Worm (Caenorhabditis elegans): Measurements from ENCODE around the gene par-3.
"Not testable (repeated sequence)": the region's sequence is repeated elsewhere in the genome, so short reads cannot be mapped to it uniquely, and the experiment has no call there.

- not testable (repeated sequence) for TF ChIP-seq attf-5 (GFP tag; optimal IDR thresholded peaks at IDR 0.05); him-1 (tag; optimal IDR thresholded peaks at IDR 0.05); pbrm-1 (GFP tag; IDR thresholded peaks at IDR 0.05)
Observed at ce11 chrIII:5627532-5627931, 36.5 kb upstream of the par-3 start.
